Worm (Caenorhabditis elegans) whole organism, L2 larva: ENCODE measurements around the gene best-15.

Source experiments
- F13H6.1 ChIP-seq: sonication (generic microtip); optimal IDR thresholded peaks from 2 replicates; lab custom pipeline; 2016; ENCODE audit warnings: missing genetic modification characterization, missing compliant biosample characterization
- dmd-4 ChIP-seq: sonication (generic microtip); optimal IDR thresholded peaks from 2 replicates; lab custom pipeline; 2017; ENCODE audit warnings: missing biosample characterization, missing genetic modification characterization
- nhr-12 ChIP-seq: fragments of 150-350 bp; optimal IDR thresholded peaks from 2 replicates; lab custom pipeline; 2014; ENCODE audit warnings: missing biosample characterization, missing genetic modification characterization
- nhr-237 ChIP-seq: fragments of 150-350 bp; optimal IDR thresholded peaks from 2 replicates; lab custom pipeline; 2014; ENCODE audit warnings: missing biosample characterization, missing genetic modification characterization
- unc-39 ChIP-seq: fragments of 150-350 bp; optimal IDR thresholded peaks from 2 replicates; lab custom pipeline; 2014; ENCODE audit warnings: missing biosample characterization, missing genetic modification characterization

DNA sequence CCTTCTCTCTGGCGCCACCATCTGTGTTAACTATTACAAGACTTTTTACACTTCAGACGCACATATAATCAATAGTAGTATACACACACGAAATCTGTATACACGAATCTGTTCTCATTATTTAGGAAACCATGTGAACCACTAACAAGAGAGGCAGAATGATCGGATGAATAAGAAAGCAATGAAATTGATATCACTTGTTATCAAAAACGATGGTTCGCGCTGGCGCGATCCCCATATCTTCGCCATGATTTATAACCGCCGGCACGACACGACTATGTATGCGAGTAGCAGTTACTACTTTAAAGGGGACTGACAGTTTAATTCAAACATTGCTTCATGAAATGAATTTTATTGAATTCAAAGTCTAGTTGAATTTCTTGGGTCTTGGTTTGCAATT lies 50.7 kb downstream of the best-15 start:
- no peak for TF ChIP-seq unc-39 (tag; lab: Kevin White, UChicago)
- TF ChIP-seq F13H6.1 (tag; lab: Kevin White, UChicago): no peak
- TF ChIP-seq nhr-12 (tag; lab: Kevin White, UChicago): no peak
- no peak for TF ChIP-seq dmd-4 (tag; lab: Kevin White, UChicago)
- TF ChIP-seq nhr-237 (tag; lab: Kevin White, UChicago): no peak
